Worm (Caenorhabditis elegans): Measurements from ENCODE around the gene ril-2.

ril-2 gene

DNA sequence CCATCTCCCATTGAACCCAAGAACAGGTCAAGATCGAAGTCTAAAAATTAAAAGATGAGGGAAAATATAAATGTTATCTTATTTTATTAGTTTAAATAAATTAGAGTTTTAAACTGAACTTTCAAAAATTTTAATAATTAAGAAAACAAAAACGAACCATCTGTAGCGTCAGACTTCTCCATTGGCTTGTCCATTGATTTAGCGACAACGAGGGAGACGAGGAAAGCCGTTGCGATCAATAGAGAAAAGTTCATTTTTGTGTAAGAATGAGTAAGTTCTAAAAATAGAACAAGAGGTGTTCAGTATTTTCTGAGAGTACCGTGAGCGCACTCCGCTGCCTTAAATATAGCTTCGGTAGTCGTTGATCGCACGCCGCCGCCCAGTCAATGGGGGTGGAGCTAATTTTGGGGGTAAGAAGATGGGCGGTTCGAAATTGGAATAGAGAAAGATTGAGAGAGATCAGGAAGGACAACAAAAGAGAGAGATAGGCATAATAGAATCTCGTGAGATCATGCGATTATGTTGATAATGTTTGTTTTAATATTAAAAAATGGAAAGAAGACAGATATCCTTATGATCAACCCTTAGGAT lies 48.8 kb downstream of the ril-2 start, which contains the start of gene F45D3.3:
Gene F45D3.3, minus strand, starts transcription at position 350 of the 591 bp plus-strand sequence.
- no peak for TF ChIP-seq C08G9.2 (tag; optimal IDR thresholded peaks at IDR 0.05)
- no peak for TF ChIP-seq hlh-30 (tag; optimal IDR thresholded peaks at IDR 0.05; ENCODE audit: insufficient read depth)
- no peak for TF ChIP-seq ama-1 (optimal IDR thresholded peaks at IDR 0.05)
- TF ChIP-seq pag-3 (tag; optimal IDR thresholded peaks at IDR 0.05; ENCODE audit: borderline replicate concordance): no peak
- no peak for TF ChIP-seq pha-2 (tag; optimal IDR thresholded peaks at IDR 0.05)
- no peak for TF ChIP-seq lin-11 (tag; optimal IDR thresholded peaks at IDR 0.05)
- no peak for TF ChIP-seq lim-6 (tag; optimal IDR thresholded peaks at IDR 0.05)
- TF ChIP-seq unc-55 (GFP tag; optimal IDR thresholded peaks at IDR 0.05): no peak
- TF ChIP-seq ceh-45 (GFP tag; IDR thresholded peaks at IDR 0.05): no peak
- TF ChIP-seq hlh-15 (tag; optimal IDR thresholded peaks at IDR 0.05): no peak
- TF ChIP-seq ceh-22 (tag; optimal IDR thresholded peaks at IDR 0.05): no peak
- no peak for TF ChIP-seq fax-1 (tag; optimal IDR thresholded peaks at IDR 0.05)
- TF ChIP-seq ceh-30 (tag; optimal IDR thresholded peaks at IDR 0.05): no peak
- no peak for TF ChIP-seq dve-1 (tag; optimal IDR thresholded peaks at IDR 0.05)

DNA sequence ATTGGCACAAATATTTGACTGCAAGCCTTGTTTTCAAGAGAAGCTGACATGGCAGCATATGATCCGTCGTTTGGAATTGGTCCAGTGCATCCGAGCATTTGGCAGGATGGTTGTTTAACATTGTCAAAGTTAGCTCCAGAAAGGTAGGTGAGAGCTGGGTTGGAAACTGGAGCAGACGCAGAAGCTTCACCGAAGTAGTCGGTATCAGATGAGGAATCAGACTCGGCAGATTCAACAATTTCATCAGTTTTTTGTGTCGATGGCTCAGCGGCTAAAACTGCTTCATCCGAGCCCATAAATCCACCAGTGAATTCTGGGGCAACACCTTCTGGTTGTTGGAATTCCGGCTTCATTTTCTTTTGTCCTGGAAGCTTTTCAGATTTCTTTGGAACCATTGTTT lies 49.4 kb downstream of the ril-2 start:
- TF ChIP-seq unc-42 (tag; optimal IDR thresholded peaks at IDR 0.05) (no peak), ets-4 (tag; optimal IDR thresholded peaks at IDR 0.05) (no peak), che-1 (tag; optimal IDR thresholded peaks at IDR 0.05) (no peak), pros-1 (tag; optimal IDR thresholded peaks at IDR 0.05) (no peak), ceh-22 (tag; optimal IDR thresholded peaks at IDR 0.05) (no peak), sdc-2 (tag; optimal IDR thresholded peaks at IDR 0.05) (no peak), ref-2 (tag; optimal IDR thresholded peaks at IDR 0.05) (no peak), hlh-15 (tag; optimal IDR thresholded peaks at IDR 0.05) (no peak), rnt-1 (tag; optimal IDR thresholded peaks at IDR 0.05) (no peak), madf-2 (tag; optimal IDR thresholded peaks at IDR 0.05) (no peak), fkh-10 (GFP tag; optimal IDR thresholded peaks at IDR 0.05) (no peak), ztf-16 (tag; optimal IDR thresholded peaks at IDR 0.05) (no peak), ceh-30 (tag; optimal IDR thresholded peaks at IDR 0.05) (no peak), dve-1 (tag; optimal IDR thresholded peaks at IDR 0.05) (no peak), unc-55 (GFP tag; optimal IDR thresholded peaks at IDR 0.05) (no peak), tbx-7 (tag; optimal IDR thresholded peaks at IDR 0.05) (no peak), C38D4.7 (GFP tag; optimal IDR thresholded peaks at IDR 0.05) (no peak), nfya-1 (tag; optimal IDR thresholded peaks at IDR 0.05) (no peak), ceh-34 (tag; optimal IDR thresholded peaks at IDR 0.05) (no peak), nhr-11 (tag; optimal IDR thresholded peaks at IDR 0.05) (no peak)

DNA sequence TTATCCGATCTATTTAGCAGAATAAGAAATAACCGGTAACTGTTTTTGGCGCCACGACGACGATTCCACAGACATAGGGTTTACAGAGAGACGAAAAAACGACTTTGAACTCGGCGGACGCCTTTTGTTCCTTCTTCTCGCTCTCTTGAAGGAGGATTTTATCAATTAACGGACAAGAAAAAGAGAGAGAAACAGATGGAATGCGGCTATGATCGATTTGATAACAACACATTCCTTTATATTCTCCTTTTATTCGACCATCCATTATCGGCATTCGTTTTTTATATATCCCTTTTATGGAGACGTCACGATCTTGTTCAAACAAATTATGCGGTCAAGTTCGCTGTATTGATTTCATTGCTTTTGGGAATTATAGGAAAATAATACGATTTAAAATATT lies 50.1 kb downstream of the ril-2 start:
- TF ChIP-seq fkh-6 (tag; optimal IDR thresholded peaks at IDR 0.05): no peak
- TF ChIP-seq zip-5 (tag; optimal IDR thresholded peaks at IDR 0.05): no peak
- TF ChIP-seq nhr-232 (tag; optimal IDR thresholded peaks at IDR 0.05): no peak
- no peak for TF ChIP-seq sox-4 (tag; optimal IDR thresholded peaks at IDR 0.05)
- TF ChIP-seq F13H6.1 (tag; optimal IDR thresholded peaks at IDR 0.05): no peak
- no peak for TF ChIP-seq madf-2 (tag; optimal IDR thresholded peaks at IDR 0.05)
- TF ChIP-seq hlh-30 (tag; optimal IDR thresholded peaks at IDR 0.05; ENCODE audit: insufficient read depth): no peak
- TF ChIP-seq ceh-6 (GFP tag; optimal IDR thresholded peaks at IDR 0.05): no peak
- TF ChIP-seq nfya-1 (tag; optimal IDR thresholded peaks at IDR 0.05): no peak
- no peak for TF ChIP-seq ceh-22 (tag; optimal IDR thresholded peaks at IDR 0.05)
- no peak for TF ChIP-seq ceh-2 (tag; optimal IDR thresholded peaks at IDR 0.05)
- TF ChIP-seq ceh-19 (GFP tag; optimal IDR thresholded peaks at IDR 0.05): no peak
- no peak for TF ChIP-seq tbx-7 (tag; optimal IDR thresholded peaks at IDR 0.05)
- TF ChIP-seq C38D4.7 (GFP tag; optimal IDR thresholded peaks at IDR 0.05): no peak
